Worm (Caenorhabditis elegans): Measurements from ENCODE around the gene irld-67.

- TF ChIP-seq blmp-1 (tag; optimal IDR thresholded peaks at IDR 0.05; ENCODE audit: insufficient read depth) (no peak), ceh-82 (tag; optimal IDR thresholded peaks at IDR 0.05) (no peak), nhr-237 (tag; optimal IDR thresholded peaks at IDR 0.05) (no peak), aly-2 (tag; optimal IDR thresholded peaks at IDR 0.05) (no peak), nhr-77 (tag; optimal IDR thresholded peaks at IDR 0.05) (no peak), snpc-4 (tag; optimal IDR thresholded peaks at IDR 0.05) (no peak), ZK546.5 (tag; optimal IDR thresholded peaks at IDR 0.05) (no peak), ama-1 (optimal IDR thresholded peaks at IDR 0.05) (no peak), elt-3 (tag; optimal IDR thresholded peaks at IDR 0.05) (no peak), F13H6.1 (tag; optimal IDR thresholded peaks at IDR 0.05) (no peak), lin-13 (GFP tag; optimal IDR thresholded peaks at IDR 0.05) (no peak), skn-1 (tag; optimal IDR thresholded peaks at IDR 0.05) (no peak), lsy-2 (tag; optimal IDR thresholded peaks at IDR 0.05) (no peak)
Measured at ce11 chrII:2934354-2934753, at the start of gene irld-67.

All from whole organism, L2 larva.